Fruit fly (Drosophila melanogaster) whole organism, embryonic: ENCODE results near the gene CG16957.
A peak's percentile ranks its signal among the peaks of the same experiment; 100 is the strongest.

Experiments used
- Ada2b ChIP-seq: fragments of 200-800 bp; sonication (Bioruptor generic); IDR thresholded peaks from 2 replicates; pipeline ENCODE4 v1.3.6; 2022; ENCODE audit warnings: missing biosample characterization, missing genetic modification characterization
- BEAF-32 ChIP-seq: fragments of 200-800 bp; sonication (Bioruptor generic); optimal IDR thresholded peaks from 3 replicates; lab custom pipeline; 2017; ENCODE audit warnings: missing biosample characterization, missing genetic modification characterization, mild to moderate bottlenecking, moderate library complexity, missing genetic modification reagents
- CG10366 ChIP-seq: fragments of 200-800 bp; sonication (Bioruptor generic); IDR thresholded peaks from 2 replicates; pipeline ENCODE4 v1.3.6; 2022; ENCODE audit warnings: missing biosample characterization, missing genetic modification characterization
- CG10462 ChIP-seq: fragments of 200-800 bp; sonication (Bioruptor generic); optimal IDR thresholded peaks from 2 replicates; lab custom pipeline; 2016; ENCODE audit warnings: missing biosample characterization, missing genetic modification characterization
- CG11085 ChIP-seq: fragments of 200-800 bp; sonication (Bioruptor generic); IDR thresholded peaks from 2 replicates; pipeline ENCODE4 v1.3.6; 2022; ENCODE audit warnings: missing biosample characterization, missing genetic modification characterization
- CG12744 ChIP-seq: fragments of 200-800 bp; sonication (Bioruptor generic); optimal IDR thresholded peaks from 2 replicates; lab custom pipeline; 2016; ENCODE audit warnings: missing biosample characterization, missing genetic modification characterization
- CG13424 ChIP-seq: fragments of 200-800 bp; sonication (Bioruptor generic); optimal IDR thresholded peaks from 2 replicates; lab custom pipeline; 2019; ENCODE audit warnings: missing biosample characterization, mild to moderate bottlenecking, missing genetic modification characterization, moderate library complexity
- CG17361 ChIP-seq: fragments of 200-800 bp; sonication (Bioruptor generic); IDR thresholded peaks from 3 replicates; pipeline ENCODE4 v1.3.6; 2022; ENCODE audit warnings: missing biosample characterization, missing genetic modification characterization
- CG1832 ChIP-seq: fragments of 200-800 bp; sonication (Bioruptor generic); optimal IDR thresholded peaks from 2 replicates; lab custom pipeline; 2017; ENCODE audit warnings: missing biosample characterization, mild to moderate bottlenecking, missing genetic modification characterization, inconsistent platforms
- CG2678 ChIP-seq: fragments of 200-800 bp; sonication (Bioruptor generic); optimal IDR thresholded peaks from 3 replicates; lab custom pipeline; 2019; ENCODE audit warnings: missing biosample characterization, mild to moderate bottlenecking, missing genetic modification characterization, moderate library complexity
- CG31224 ChIP-seq: fragments of 200-800 bp; sonication (Bioruptor generic); IDR thresholded peaks from 2 replicates; pipeline ENCODE4 v1.3.6; 2022; ENCODE audit warnings: missing biosample characterization, missing genetic modification characterization
- CG31365 ChIP-seq: fragments of 200-800 bp; sonication (Bioruptor generic); optimal IDR thresholded peaks from 2 replicates; lab custom pipeline; 2018; ENCODE audit warnings: missing biosample characterization, mild to moderate bottlenecking, missing genetic modification characterization
- CG6272 ChIP-seq: fragments of 200-800 bp; sonication (Bioruptor generic); IDR thresholded peaks from 2 replicates; pipeline ENCODE4 v1.3.6; 2022; ENCODE audit warnings: missing biosample characterization, missing genetic modification characterization
- CG6654 ChIP-seq: fragments of 200-800 bp; sonication (Bioruptor generic); optimal IDR thresholded peaks from 2 replicates; lab custom pipeline; 2017; ENCODE audit warnings: missing biosample characterization, mild to moderate bottlenecking, missing genetic modification characterization
- CG7372 ChIP-seq: fragments of 200-800 bp; sonication (Bioruptor generic); IDR thresholded peaks from 2 replicates; pipeline ENCODE4 v1.3.6; 2022; ENCODE audit warnings: missing biosample characterization, missing genetic modification characterization
- CG9727 ChIP-seq: fragments of 200-800 bp; sonication (Bioruptor generic); optimal IDR thresholded peaks from 3 replicates; lab custom pipeline; 2017; ENCODE audit warnings: missing biosample characterization, mild to moderate bottlenecking, missing genetic modification characterization
- CG9797 ChIP-seq: fragments of 200-800 bp; sonication (Bioruptor generic); optimal IDR thresholded peaks from 3 replicates; lab custom pipeline; 2018; ENCODE audit warnings: missing biosample characterization, mild to moderate bottlenecking, missing genetic modification characterization
- CG9817 ChIP-seq: fragments of 200-800 bp; sonication (Bioruptor generic); optimal IDR thresholded peaks from 2 replicates; lab custom pipeline; 2018; ENCODE audit warnings: missing biosample characterization, mild to moderate bottlenecking, missing genetic modification characterization, moderate library complexity
- Dfd ChIP-seq, 2 experiments: fragments of >200 bp; optimal IDR thresholded peaks; 2 replicates each; lab custom pipeline; 2017; ENCODE audit warnings: missing biosample characterization in 2 of 2, missing genetic modification characterization in 2 of 2
- Dll ChIP-seq: fragments of 200-800 bp; sonication (Bioruptor generic); IDR thresholded peaks from 4 replicates; pipeline ENCODE4 v1.3.6; 2022; ENCODE audit warnings: missing biosample characterization, missing genetic modification characterization; ENCODE audit not compliant: partially characterized antibody
- Elba2 ChIP-seq: fragments of 200-800 bp; sonication (Bioruptor generic); optimal IDR thresholded peaks from 3 replicates; lab custom pipeline; 2016; ENCODE audit warnings: missing biosample characterization, missing genetic modification characterization
- Ets97D ChIP-seq: fragments of 200-800 bp; sonication (Bioruptor generic); optimal IDR thresholded peaks from 3 replicates; lab custom pipeline; 2016; ENCODE audit warnings: missing biosample characterization, missing genetic modification characterization
- HmgD ChIP-seq: fragments of 200-800 bp; sonication (Bioruptor generic); optimal IDR thresholded peaks from 3 replicates; lab custom pipeline; 2016; ENCODE audit warnings: missing biosample characterization, missing genetic modification characterization
- HmgZ ChIP-seq: fragments of 200-800 bp; sonication (Bioruptor generic); optimal IDR thresholded peaks from 2 replicates; lab custom pipeline; 2018; ENCODE audit warnings: missing biosample characterization, mild to moderate bottlenecking, missing genetic modification characterization
- Med ChIP-seq: fragments of 200-800 bp; sonication (Bioruptor generic); peaks from one replicate; lab custom pipeline; 2016; ENCODE audit warnings: missing biosample characterization, missing genetic modification characterization, mild to moderate bottlenecking, inconsistent platforms, moderate library complexity
- NC2β ChIP-seq: fragments of 200-800 bp; sonication (Bioruptor generic); optimal IDR thresholded peaks from 2 replicates; lab custom pipeline; 2016; ENCODE audit warnings: missing biosample characterization, missing genetic modification characterization
- Sry-δ ChIP-seq: fragments of 200-800 bp; sonication (Bioruptor generic); optimal IDR thresholded peaks from 2 replicates; lab custom pipeline; 2016; ENCODE audit warnings: missing biosample characterization, missing genetic modification characterization
- YL-1 ChIP-seq: fragments of 200-800 bp; sonication (Bioruptor generic); optimal IDR thresholded peaks from 3 replicates; lab custom pipeline; 2017; ENCODE audit warnings: missing biosample characterization, mild to moderate bottlenecking, missing genetic modification characterization
- al ChIP-seq: fragments of 200-800 bp; sonication (Bioruptor generic); IDR thresholded peaks from 2 replicates; pipeline ENCODE4 v1.3.6; 2022; ENCODE audit warnings: missing biosample characterization, missing genetic modification characterization
- amos ChIP-seq: fragments of 200-800 bp; sonication (Bioruptor generic); IDR thresholded peaks from 2 replicates; pipeline ENCODE4 v1.3.6; 2022; ENCODE audit warnings: missing biosample characterization, missing genetic modification characterization; ENCODE audit not compliant: partially characterized antibody
- cato ChIP-seq: fragments of 200-800 bp; sonication (Bioruptor generic); optimal IDR thresholded peaks from 2 replicates; lab custom pipeline; 2016; ENCODE audit warnings: missing biosample characterization, missing genetic modification characterization, borderline replicate concordance
- fd102C ChIP-seq: fragments of 200-800 bp; sonication (Bioruptor generic); optimal IDR thresholded peaks from 2 replicates; lab custom pipeline; 2018; ENCODE audit warnings: missing biosample characterization, mild to moderate bottlenecking, missing genetic modification characterization, moderate library complexity
- fd64A ChIP-seq: fragments of 200-800 bp; sonication (Bioruptor generic); optimal IDR thresholded peaks from 3 replicates; lab custom pipeline; 2018; ENCODE audit warnings: missing biosample characterization, mild to moderate bottlenecking, missing genetic modification characterization
- gsb ChIP-seq: fragments of 200-800 bp; sonication (Bioruptor generic); IDR thresholded peaks from 2 replicates; pipeline ENCODE4 v1.3.6; 2022; ENCODE audit warnings: missing biosample characterization, missing genetic modification characterization
- kah ChIP-seq: fragments of 200-800 bp; sonication (Bioruptor generic); optimal IDR thresholded peaks from 2 replicates; lab custom pipeline; 2018; ENCODE audit warnings: missing biosample characterization, mild to moderate bottlenecking, missing genetic modification characterization
- kay ChIP-seq: fragments of 200-800 bp; sonication (Bioruptor generic); optimal IDR thresholded peaks from 2 replicates; lab custom pipeline; 2016; ENCODE audit warnings: missing biosample characterization, missing genetic modification characterization
- lbe ChIP-seq: fragments of 200-800 bp; sonication (Bioruptor generic); optimal IDR thresholded peaks from 2 replicates; lab custom pipeline; 2016; ENCODE audit warnings: missing biosample characterization, mild to moderate bottlenecking, missing genetic modification characterization
- lola ChIP-seq, 3 experiments: fragments of >200 bp in 2 of 3; fragments of 200-800 bp in 1 of 3; sonication (Bioruptor generic) in 1 of 3; optimal IDR thresholded peaks; 2 replicates each; lab custom pipeline; 2017 to 2019; ENCODE audit warnings: missing biosample characterization in 3 of 3, missing genetic modification characterization in 3 of 3, mild to moderate bottlenecking in 1 of 3, moderate library complexity in 1 of 3
- mam ChIP-seq: fragments of 200-800 bp; sonication (Bioruptor generic); optimal IDR thresholded peaks from 3 replicates; lab custom pipeline; 2016; ENCODE audit warnings: missing biosample characterization, missing genetic modification characterization
- p53 ChIP-seq: fragments of 200-800 bp; sonication (Bioruptor generic); optimal IDR thresholded peaks from 2 replicates; lab custom pipeline; 2016; ENCODE audit warnings: missing biosample characterization, missing genetic modification characterization
- pb ChIP-seq: fragments of 200-800 bp; sonication (Bioruptor generic); optimal IDR thresholded peaks from 3 replicates; lab custom pipeline; 2016; ENCODE audit warnings: missing biosample characterization, missing genetic modification characterization
- pfk ChIP-seq: fragments of 200-800 bp; sonication (Bioruptor generic); optimal IDR thresholded peaks from 2 replicates; lab custom pipeline; 2018; ENCODE audit warnings: missing biosample characterization, mild to moderate bottlenecking, missing genetic modification characterization, moderate library complexity
- pzg ChIP-seq: fragments of 200-800 bp; sonication (Bioruptor generic); optimal IDR thresholded peaks from 3 replicates; lab custom pipeline; 2018; ENCODE audit warnings: missing biosample characterization, mild to moderate bottlenecking, missing genetic modification characterization, moderate library complexity
- row ChIP-seq: fragments of 200-800 bp; sonication (Bioruptor generic); IDR thresholded peaks from 3 replicates; pipeline ENCODE4 v1.3.6; 2022; ENCODE audit warnings: missing biosample characterization, missing genetic modification characterization
- sc ChIP-seq, 3 experiments: fragments of >200 bp in 2 of 3; fragments of 200-800 bp in 1 of 3; sonication (Bioruptor generic) in 1 of 3; optimal IDR thresholded peaks; 2 replicates in 2 of 3; 3 replicates in 1 of 3; lab custom pipeline; 2017; ENCODE audit warnings: mild to moderate bottlenecking in 1 of 3, missing biosample characterization in 1 of 3, missing genetic modification characterization in 1 of 3, missing genetic modification reagents in 1 of 3
- scrt ChIP-seq: fragments of 200-800 bp; sonication (Bioruptor generic); optimal IDR thresholded peaks from 2 replicates; lab custom pipeline; 2018; ENCODE audit warnings: missing biosample characterization, mild to moderate bottlenecking, missing genetic modification characterization, moderate library complexity
- twi ChIP-seq: fragments of 200-800 bp; optimal IDR thresholded peaks from 2 replicates; lab custom pipeline; 2019; ENCODE audit warnings: missing biosample characterization, mild to moderate bottlenecking, missing genetic modification characterization, moderate library complexity
- vfl ChIP-seq: fragments of 200-800 bp; sonication (Bioruptor generic); optimal IDR thresholded peaks from 2 replicates; lab custom pipeline; 2016; ENCODE audit warnings: missing biosample characterization, missing genetic modification characterization
- vvl ChIP-seq: fragments of 200-800 bp; sonication (Bioruptor generic); IDR thresholded peaks from 2 replicates; pipeline ENCODE4 v1.3.6; 2022; ENCODE audit warnings: missing biosample characterization, missing genetic modification characterization
- wek ChIP-seq: fragments of 200-800 bp; sonication (Bioruptor generic); optimal IDR thresholded peaks from 3 replicates; lab custom pipeline; 2018; ENCODE audit warnings: missing biosample characterization, mild to moderate bottlenecking, missing genetic modification characterization, moderate library complexity

Gene CG16957

DNA sequence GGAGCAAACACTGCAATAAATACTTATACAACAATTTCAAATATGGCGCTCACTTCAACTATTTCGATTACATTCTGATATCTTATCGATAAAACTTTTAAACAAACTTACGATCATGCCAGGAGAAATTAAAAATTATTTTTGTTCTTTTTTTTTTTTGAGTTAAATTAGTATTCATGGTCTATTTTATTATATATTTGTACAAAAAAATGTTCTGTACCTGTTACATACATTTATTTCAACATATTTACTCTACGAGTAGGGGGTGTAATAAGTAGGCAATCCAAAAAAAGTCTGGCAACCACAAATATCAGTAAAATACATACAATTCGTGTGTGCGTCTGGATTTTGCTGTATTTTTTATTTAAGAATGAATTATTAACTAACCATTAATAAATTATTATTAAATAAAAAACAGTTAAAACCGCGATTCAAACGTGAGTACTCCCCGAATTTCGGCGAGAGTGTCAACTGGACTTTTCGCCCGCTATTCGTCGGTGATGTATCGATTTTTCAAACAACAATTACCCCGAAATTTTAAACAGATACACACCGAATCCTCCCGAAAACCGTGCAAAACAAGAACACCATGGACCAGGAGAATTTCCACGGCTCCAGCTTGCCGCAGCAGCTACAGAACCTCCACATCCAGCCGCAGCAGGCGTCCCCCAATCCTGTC lies 13.5 kb downstream of the CG16957 start, which contains the start of gene loqs (continued):
- TF ChIP-seq CG7372 (GFP tag; lab: Robert Waterston, UW), result no peak
- no peak for TF ChIP-seq scrt
- TF ChIP-seq CG1832, result no peak
- peak; percentile 62 for TF ChIP-seq row (GFP tag; lab: Robert Waterston, UW)
- TF ChIP-seq vfl (GFP tag; lab: Kevin White, UChicago), result no peak
- no peak for TF ChIP-seq CG10462 (GFP tag; lab: Kevin White, UChicago)
- no peak for TF ChIP-seq CG10366
- peak; percentile 10; the same call in 1 of the 2 replicates for TF ChIP-seq Ada2b
- no peak for TF ChIP-seq pb (GFP tag; lab: Kevin White, UChicago)
- TF ChIP-seq sc (optimal IDR thresholded peaks at IDR 0.05; lab: Kevin White, UChicago), result no peak
- TF ChIP-seq sc (GFP tag; optimal IDR thresholded peaks at IDR 0.05; lab: Kevin White, UChicago), result no peak
- no peak for TF ChIP-seq Elba2 (GFP tag; lab: Kevin White, UChicago)
- no peak for TF ChIP-seq pfk (GFP tag; lab: Kevin White, UChicago)
- TF ChIP-seq pzg (GFP tag; lab: Kevin White, UChicago), result peak; percentile 25
- no peak for TF ChIP-seq HmgZ (tag; lab: Kevin White, UChicago)
- no peak for TF ChIP-seq kay (GFP tag; lab: Kevin White, UChicago)
- no peak for TF ChIP-seq twi (tag; lab: Kevin White, UChicago)
- TF ChIP-seq amos (GFP tag; lab: Robert Waterston, UW), result no peak
- TF ChIP-seq vvl, result no peak
- peak; percentile 73 for TF ChIP-seq Dll (GFP tag; lab: Robert Waterston, UW)
- TF ChIP-seq CG12744 (GFP tag; lab: Kevin White, UChicago), result no peak
- TF ChIP-seq fd102C, result no peak
- TF ChIP-seq NC2β, result no peak
- peak; percentile 31 for TF ChIP-seq CG13424
- TF ChIP-seq CG2678 (tag; lab: Kevin White, UChicago), result no peak
- TF ChIP-seq CG6272, result no peak
- TF ChIP-seq CG9727 (GFP tag; lab: Kevin White, UChicago), result no peak
- TF ChIP-seq CG31365 (tag; lab: Kevin White, UChicago), result no peak
- no peak for TF ChIP-seq lbe (GFP tag; lab: Kevin White, UChicago)
- peak; percentile 25 for TF ChIP-seq Med (GFP tag; lab: Kevin White, UChicago)
- no peak for TF ChIP-seq Ets97D (GFP tag; lab: Kevin White, UChicago)
- no peak for TF ChIP-seq p53 (GFP tag; lab: Kevin White, UChicago)
- no peak for TF ChIP-seq CG9817 (tag; lab: Kevin White, UChicago)
- TF ChIP-seq CG31224, result no peak
- TF ChIP-seq BEAF-32 (GFP tag; lab: Kevin White, UChicago), result peak; percentile 45
- no peak for TF ChIP-seq cato (GFP tag; lab: Kevin White, UChicago)
- no peak for TF ChIP-seq Dfd (GFP tag; optimal IDR thresholded peaks at IDR 0.05; lab: Kevin White, UChicago)
- peak; percentile 34 for TF ChIP-seq YL-1 (GFP tag; lab: Kevin White, UChicago)
- TF ChIP-seq wek (GFP tag; lab: Kevin White, UChicago), result no peak
- TF ChIP-seq HmgD, result no peak
- no peak for TF ChIP-seq gsb
- peak; percentile 4 for TF ChIP-seq Sry-δ (GFP tag; lab: Kevin White, UChicago)
- TF ChIP-seq mam (GFP tag; lab: Kevin White, UChicago), result no peak
- TF ChIP-seq kah (GFP tag; lab: Kevin White, UChicago), result no peak
- TF ChIP-seq al, result no peak
- 0 out of 3 replicates have a peak, but pooled peaks have one; percentile 27 for TF ChIP-seq CG17361 (GFP tag; lab: Robert Waterston, UW)
- no peak for TF ChIP-seq CG9797 (GFP tag; lab: Kevin White, UChicago)
- no peak for TF ChIP-seq CG6654
- TF ChIP-seq fd64A (GFP tag; lab: Kevin White, UChicago), result no peak
- TF ChIP-seq lola (GFP tag; optimal IDR thresholded peaks at IDR 0.05; lab: Kevin White, UChicago), result no peak
- TF ChIP-seq CG11085, result no peak
